Fruit fly (Drosophila melanogaster): ENCODE results near the gene CG14273.

- TF ChIP-seq CG8478 (optimal IDR thresholded peaks at IDR 0.05) (no peak), CTCF (optimal IDR thresholded peaks at IDR 0.05) (no peak)
These were observed 21.8 kb downstream of the CG14273 start, which contains the start of the genes RpS13 and CSN8 for dm6 chr2L:8364006-8364956.

Measured in S2 (cell line).